Worm (Caenorhabditis elegans): Measurements from ENCODE around the gene srt-49.

DNA sequence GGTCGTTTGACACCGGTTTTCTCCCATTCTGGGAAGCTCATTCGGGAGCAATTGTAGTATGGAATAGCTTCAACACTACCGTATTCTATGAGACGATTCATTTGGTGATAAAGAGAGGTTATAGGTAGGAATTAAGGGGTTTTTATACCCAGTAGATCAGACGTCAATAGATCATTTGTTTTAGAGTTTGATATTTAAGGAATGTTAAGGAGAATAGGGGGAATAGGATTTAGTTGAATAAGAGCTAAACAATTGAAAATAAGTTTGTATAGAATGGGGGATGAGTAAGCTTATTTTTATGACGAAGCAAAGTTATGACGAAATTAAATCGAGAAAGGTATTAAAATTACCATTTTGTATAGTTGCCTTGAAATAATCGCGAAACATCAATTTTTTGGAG lies 44.9 kb downstream of the srt-49 start, which contains the start of gene srt-47:
- TF ChIP-seq ceh-39 (tag; optimal IDR thresholded peaks at IDR 0.05): no peak
- no peak for TF ChIP-seq pha-4 (tag; optimal IDR thresholded peaks at IDR 0.05)
- no peak for TF ChIP-seq ztf-11 (tag; optimal IDR thresholded peaks at IDR 0.05)
- no peak for TF ChIP-seq snpc-4 (tag; optimal IDR thresholded peaks at IDR 0.05)
- TF ChIP-seq ham-2 (GFP tag; optimal IDR thresholded peaks at IDR 0.05): no peak
- TF ChIP-seq unc-39 (tag; optimal IDR thresholded peaks at IDR 0.05): no peak
- TF ChIP-seq elt-3 (tag; optimal IDR thresholded peaks at IDR 0.05): no peak
